Worm (Caenorhabditis elegans): ENCODE measurements around the gene egl-6.

egl-6 gene

ce11 chrX:5962560-5962959 lies 31.6 kb downstream of the egl-6 start:
- TF ChIP-seq ceh-13 (GFP tag; optimal IDR thresholded peaks at IDR 0.05), result no peak
- TF ChIP-seq hmbx-1 (tag; optimal IDR thresholded peaks at IDR 0.05), result no peak
- no peak for TF ChIP-seq aly-1 (tag; optimal IDR thresholded peaks at IDR 0.05)
- no peak for TF ChIP-seq tra-4 (tag; optimal IDR thresholded peaks at IDR 0.05)

DNA sequence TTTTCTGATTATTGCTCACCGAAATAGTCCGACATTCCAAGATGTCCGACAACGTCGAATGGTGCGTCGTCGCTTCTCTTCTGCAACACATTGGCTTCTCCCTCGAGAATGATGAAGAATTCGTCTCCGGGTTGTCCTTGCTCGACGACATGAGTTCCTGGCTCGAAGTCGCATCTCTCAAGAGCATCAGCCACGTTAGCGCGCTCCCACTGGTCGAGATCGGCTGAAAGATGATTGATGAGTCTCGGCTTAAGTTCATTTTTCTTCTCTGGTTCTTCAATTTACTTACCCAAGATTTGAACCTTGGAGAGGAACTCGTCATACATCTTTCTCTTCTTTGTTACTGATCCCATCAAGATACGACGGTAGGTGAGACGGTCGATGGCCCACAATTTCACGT lies 41.3 kb downstream of the egl-6 start:
- TF ChIP-seq B0310.2 (tag; optimal IDR thresholded peaks at IDR 0.05) (no peak), hmbx-1 (tag; optimal IDR thresholded peaks at IDR 0.05) (no peak), ets-7 (tag; optimal IDR thresholded peaks at IDR 0.05) (no peak), ceh-36 (tag; optimal IDR thresholded peaks at IDR 0.05) (no peak), ceh-13 (GFP tag; optimal IDR thresholded peaks at IDR 0.05) (no peak)

- no peak for TF ChIP-seq hnd-1 (tag; optimal IDR thresholded peaks at IDR 0.05)
- no peak for TF ChIP-seq tbx-11 (GFP tag; IDR thresholded peaks at IDR 0.05)
- TF ChIP-seq pes-1 (GFP tag; IDR thresholded peaks at IDR 0.05), result no peak
- no peak for TF ChIP-seq B0310.2 (tag; optimal IDR thresholded peaks at IDR 0.05)
- no peak for TF ChIP-seq ceh-36 (tag; optimal IDR thresholded peaks at IDR 0.05)
- no peak for TF ChIP-seq ama-1 (optimal IDR thresholded peaks at IDR 0.05)
- no peak for TF ChIP-seq tbx-37 (GFP tag; conservative IDR thresholded peaks at IDR 0.05)
- no peak for TF ChIP-seq flt-1 (GFP tag; IDR thresholded peaks at IDR 0.05)
- no peak for TF ChIP-seq hmbx-1 (tag; optimal IDR thresholded peaks at IDR 0.05)
- TF ChIP-seq sea-1 (GFP tag; conservative IDR thresholded peaks at IDR 0.05), result no peak
- no peak for TF ChIP-seq ets-7 (tag; optimal IDR thresholded peaks at IDR 0.05)
- no peak for TF ChIP-seq scrt-1 (GFP tag; IDR thresholded peaks at IDR 0.05)
- TF ChIP-seq ceh-13 (GFP tag; optimal IDR thresholded peaks at IDR 0.05), result no peak
- no peak for TF ChIP-seq F13C5.2 (tag; optimal IDR thresholded peaks at IDR 0.05)
- no peak for TF ChIP-seq tra-4 (tag; optimal IDR thresholded peaks at IDR 0.05)
- TF ChIP-seq aly-1 (tag; optimal IDR thresholded peaks at IDR 0.05), result no peak
Observed at ce11 chrX:5975228-5975627, 44.3 kb downstream of the egl-6 start.

DNA sequence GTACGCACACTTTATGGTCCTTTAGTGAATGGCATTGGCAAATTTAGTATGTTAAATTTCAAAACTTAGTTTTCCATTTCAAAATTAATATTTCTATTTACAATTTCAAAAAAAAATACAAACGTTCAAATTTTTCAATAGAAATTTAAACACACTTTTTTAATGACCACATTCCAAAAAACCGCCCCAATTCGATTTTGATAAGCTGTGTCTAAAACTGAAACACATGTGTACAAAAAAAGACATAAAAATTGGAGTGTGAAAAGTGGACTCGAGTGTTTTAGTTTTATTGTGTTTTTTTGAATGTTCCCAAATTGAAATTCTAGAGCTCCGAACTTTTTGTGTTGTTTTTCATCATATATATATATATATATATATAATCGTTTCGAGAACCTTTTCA lies 44.8 kb downstream of the egl-6 start:
- TF ChIP-seq hmbx-1 (tag; optimal IDR thresholded peaks at IDR 0.05) (no peak), tbx-11 (GFP tag; IDR thresholded peaks at IDR 0.05) (no peak), ets-7 (tag; optimal IDR thresholded peaks at IDR 0.05) (no peak), hnd-1 (tag; optimal IDR thresholded peaks at IDR 0.05) (no peak), flt-1 (GFP tag; IDR thresholded peaks at IDR 0.05) (no peak), aly-1 (tag; optimal IDR thresholded peaks at IDR 0.05) (no peak)

- peak; percentile 11 for TF ChIP-seq hmg-4 (GFP tag; optimal IDR thresholded peaks at IDR 0.05)
- no peak for TF ChIP-seq scrt-1 (GFP tag; IDR thresholded peaks at IDR 0.05)
Observed at ce11 chrX:5976206-5976960, 45.5 kb downstream of the egl-6 start.

- TF ChIP-seq hnd-1 (tag; optimal IDR thresholded peaks at IDR 0.05) (no peak), aly-1 (tag; optimal IDR thresholded peaks at IDR 0.05) (no peak), hmbx-1 (tag; optimal IDR thresholded peaks at IDR 0.05) (no peak), flt-1 (GFP tag; IDR thresholded peaks at IDR 0.05) (no peak), ceh-13 (GFP tag; optimal IDR thresholded peaks at IDR 0.05) (no peak), ceh-36 (tag; optimal IDR thresholded peaks at IDR 0.05) (no peak), tbx-37 (GFP tag; conservative IDR thresholded peaks at IDR 0.05) (no peak), F13C5.2 (tag; optimal IDR thresholded peaks at IDR 0.05) (no peak), tra-4 (tag; optimal IDR thresholded peaks at IDR 0.05) (no peak), ets-7 (tag; optimal IDR thresholded peaks at IDR 0.05) (no peak), sea-1 (GFP tag; conservative IDR thresholded peaks at IDR 0.05) (no peak), B0310.2 (tag; optimal IDR thresholded peaks at IDR 0.05) (no peak), scrt-1 (GFP tag; IDR thresholded peaks at IDR 0.05) (no peak), pes-1 (GFP tag; IDR thresholded peaks at IDR 0.05) (no peak)
Observed at ce11 chrX:5977754-5978153, 46.8 kb downstream of the egl-6 start, which contains the start of gene kin-2. Gene kin-2, minus strand, starts transcription at chrX:5977854.

- TF ChIP-seq tbx-37 (GFP tag; conservative IDR thresholded peaks at IDR 0.05) (no peak), ceh-36 (tag; optimal IDR thresholded peaks at IDR 0.05) (no peak), hmbx-1 (tag; optimal IDR thresholded peaks at IDR 0.05) (no peak), flt-1 (GFP tag; IDR thresholded peaks at IDR 0.05) (no peak), F13C5.2 (tag; optimal IDR thresholded peaks at IDR 0.05) (no peak), pes-1 (GFP tag; IDR thresholded peaks at IDR 0.05) (no peak), hmg-4 (GFP tag; optimal IDR thresholded peaks at IDR 0.05) (no peak), aly-1 (tag; optimal IDR thresholded peaks at IDR 0.05) (no peak), sea-1 (GFP tag; conservative IDR thresholded peaks at IDR 0.05) (no peak), hnd-1 (tag; optimal IDR thresholded peaks at IDR 0.05) (no peak)
Observed at ce11 chrX:5981698-5982097, 50.8 kb downstream of the egl-6 start.

ce11 chrX:5982799-5983198 lies 51.9 kb downstream of the egl-6 start:
- TF ChIP-seq tbx-37 (GFP tag; conservative IDR thresholded peaks at IDR 0.05) (no peak), aly-1 (tag; optimal IDR thresholded peaks at IDR 0.05) (no peak), F13C5.2 (tag; optimal IDR thresholded peaks at IDR 0.05) (no peak), ceh-36 (tag; optimal IDR thresholded peaks at IDR 0.05) (no peak), sea-1 (GFP tag; conservative IDR thresholded peaks at IDR 0.05) (no peak), pes-1 (GFP tag; IDR thresholded peaks at IDR 0.05) (no peak), hnd-1 (tag; optimal IDR thresholded peaks at IDR 0.05) (no peak), flt-1 (GFP tag; IDR thresholded peaks at IDR 0.05) (no peak), hmbx-1 (tag; optimal IDR thresholded peaks at IDR 0.05) (no peak), tra-4 (tag; optimal IDR thresholded peaks at IDR 0.05) (no peak), hmg-4 (GFP tag; optimal IDR thresholded peaks at IDR 0.05) (no peak), B0310.2 (tag; optimal IDR thresholded peaks at IDR 0.05) (no peak)
